Worm (Caenorhabditis elegans): ENCODE measurements around the gene dmd-5.
"Not testable (repeated sequence)": the region's sequence is repeated elsewhere in the genome, so short reads cannot be mapped to it uniquely, and the experiment has no call there.

dmd-5 gene

DNA sequence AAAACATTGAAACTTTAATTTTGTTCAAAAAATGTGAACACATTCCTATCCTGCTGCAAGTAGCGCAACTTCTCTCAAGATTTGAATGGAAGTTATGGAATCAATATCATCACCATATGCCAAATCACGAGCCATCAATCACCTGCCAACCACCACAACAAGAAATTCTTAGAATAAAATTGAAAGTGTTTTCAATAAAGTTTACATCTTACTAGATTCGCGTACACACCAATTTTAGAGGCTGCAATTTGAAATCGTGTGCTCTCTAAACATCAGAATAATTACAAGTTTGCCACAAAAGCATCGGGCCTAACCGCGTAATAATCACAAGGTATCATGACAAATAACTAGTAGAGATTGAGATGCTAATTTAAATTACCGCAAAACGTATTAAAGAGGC lies 859 bp upstream of the dmd-5 start:
- TF ChIP-seq hnd-1 (tag; optimal IDR thresholded peaks at IDR 0.05) (no peak), B0310.2 (tag; optimal IDR thresholded peaks at IDR 0.05) (no peak), hmbx-1 (tag; optimal IDR thresholded peaks at IDR 0.05) (no peak), scrt-1 (GFP tag; IDR thresholded peaks at IDR 0.05) (no peak), ceh-13 (GFP tag; optimal IDR thresholded peaks at IDR 0.05) (no peak), tra-4 (tag; optimal IDR thresholded peaks at IDR 0.05) (no peak), sea-1 (GFP tag; conservative IDR thresholded peaks at IDR 0.05) (no peak), ceh-36 (tag; optimal IDR thresholded peaks at IDR 0.05) (no peak), ama-1 (optimal IDR thresholded peaks at IDR 0.05) (no peak), flt-1 (GFP tag; IDR thresholded peaks at IDR 0.05) (no peak), ets-7 (tag; optimal IDR thresholded peaks at IDR 0.05) (no peak), aly-1 (tag; optimal IDR thresholded peaks at IDR 0.05) (no peak), tbx-11 (GFP tag; IDR thresholded peaks at IDR 0.05) (no peak), tbx-37 (GFP tag; conservative IDR thresholded peaks at IDR 0.05) (no peak), pes-1 (GFP tag; IDR thresholded peaks at IDR 0.05) (no peak), F13C5.2 (tag; optimal IDR thresholded peaks at IDR 0.05) (no peak), hmg-4 (GFP tag; optimal IDR thresholded peaks at IDR 0.05) (no peak)

- TF ChIP-seq B0310.2 (tag; optimal IDR thresholded peaks at IDR 0.05), result peak; percentile 47
- peak; percentile 66 for TF ChIP-seq F13C5.2 (tag; optimal IDR thresholded peaks at IDR 0.05)
- TF ChIP-seq ets-7 (tag; optimal IDR thresholded peaks at IDR 0.05), result no peak
- TF ChIP-seq tra-4 (tag; optimal IDR thresholded peaks at IDR 0.05), result no peak
- peak; percentile 62 for TF ChIP-seq hmg-4 (GFP tag; optimal IDR thresholded peaks at IDR 0.05)
- peak; percentile 78 for TF ChIP-seq tbx-11 (GFP tag; IDR thresholded peaks at IDR 0.05)
- TF ChIP-seq pes-1 (GFP tag; IDR thresholded peaks at IDR 0.05), result peak; percentile 78
- no peak for TF ChIP-seq aly-1 (tag; optimal IDR thresholded peaks at IDR 0.05)
- TF ChIP-seq ama-1 (optimal IDR thresholded peaks at IDR 0.05), result no peak
- TF ChIP-seq ceh-36 (tag; optimal IDR thresholded peaks at IDR 0.05), result peak; percentile 89
- peak; percentile 64 for TF ChIP-seq tbx-37 (GFP tag; conservative IDR thresholded peaks at IDR 0.05)
- peak; percentile 56; the same call in 1 of the 2 replicates for TF ChIP-seq flt-1 (GFP tag; IDR thresholded peaks at IDR 0.05)
- TF ChIP-seq ceh-13 (GFP tag; optimal IDR thresholded peaks at IDR 0.05), result peak; percentile 38
- TF ChIP-seq hmbx-1 (tag; optimal IDR thresholded peaks at IDR 0.05), result no peak
- TF ChIP-seq scrt-1 (GFP tag; IDR thresholded peaks at IDR 0.05), result peak; percentile 75
- no peak for TF ChIP-seq sea-1 (GFP tag; conservative IDR thresholded peaks at IDR 0.05)
- TF ChIP-seq hnd-1 (tag; optimal IDR thresholded peaks at IDR 0.05), result peak; percentile 59
Observed at ce11 chrII:5772547-5773142, 1.4 kb downstream of the dmd-5 start.

DNA sequence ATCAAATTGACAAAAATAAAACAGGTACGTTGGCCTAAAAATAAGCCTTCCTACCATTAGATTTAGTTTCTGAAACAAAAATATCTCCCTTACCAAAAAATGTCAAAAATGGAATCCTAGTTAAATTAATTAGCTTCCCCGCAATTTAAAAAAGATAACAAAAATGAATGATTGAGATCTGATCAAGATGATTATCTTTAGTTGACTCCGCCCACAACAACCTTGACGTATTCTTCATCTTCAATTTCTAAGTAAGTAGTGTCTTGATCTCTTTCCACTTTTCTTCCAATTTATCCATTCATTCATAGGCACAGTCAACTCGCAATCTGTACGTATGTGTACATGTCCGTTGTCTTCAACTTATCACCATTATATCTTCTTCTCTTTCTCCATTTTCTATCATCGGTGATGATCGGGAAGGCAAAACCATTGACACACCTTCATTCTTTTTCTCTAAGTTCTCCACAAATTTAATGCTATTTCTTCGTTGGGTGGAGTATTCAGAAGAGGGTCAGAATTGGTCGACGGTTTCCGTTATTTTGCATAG lies 5.7 kb downstream of the dmd-5 start:
- TF ChIP-seq tbx-37 (GFP tag; conservative IDR thresholded peaks at IDR 0.05), result no peak
- no peak for TF ChIP-seq sea-1 (GFP tag; conservative IDR thresholded peaks at IDR 0.05)
- no peak for TF ChIP-seq hmbx-1 (tag; optimal IDR thresholded peaks at IDR 0.05)
- no peak for TF ChIP-seq tra-4 (tag; optimal IDR thresholded peaks at IDR 0.05)
- no peak for TF ChIP-seq F13C5.2 (tag; optimal IDR thresholded peaks at IDR 0.05)
- no peak for TF ChIP-seq ceh-36 (tag; optimal IDR thresholded peaks at IDR 0.05)
- no peak for TF ChIP-seq aly-1 (tag; optimal IDR thresholded peaks at IDR 0.05)
- no peak for TF ChIP-seq tbx-11 (GFP tag; IDR thresholded peaks at IDR 0.05)
- TF ChIP-seq ets-7 (tag; optimal IDR thresholded peaks at IDR 0.05), result no peak
- TF ChIP-seq hnd-1 (tag; optimal IDR thresholded peaks at IDR 0.05), result no peak
- TF ChIP-seq B0310.2 (tag; optimal IDR thresholded peaks at IDR 0.05), result no peak
- no peak for TF ChIP-seq pes-1 (GFP tag; IDR thresholded peaks at IDR 0.05)
- no peak for TF ChIP-seq ama-1 (optimal IDR thresholded peaks at IDR 0.05)
- no peak for TF ChIP-seq scrt-1 (GFP tag; IDR thresholded peaks at IDR 0.05)
- no peak for TF ChIP-seq hmg-4 (GFP tag; optimal IDR thresholded peaks at IDR 0.05)
- TF ChIP-seq flt-1 (GFP tag; IDR thresholded peaks at IDR 0.05), result no peak
- no peak for TF ChIP-seq ceh-13 (GFP tag; optimal IDR thresholded peaks at IDR 0.05)

- no peak for TF ChIP-seq pes-1 (GFP tag; IDR thresholded peaks at IDR 0.05)
Observed at ce11 chrII:5765318-5765717, 8.7 kb downstream of the dmd-5 start, which contains the start of gene ifb-1. ifb-1 (plus strand) TSS chrII:5765618.

DNA sequence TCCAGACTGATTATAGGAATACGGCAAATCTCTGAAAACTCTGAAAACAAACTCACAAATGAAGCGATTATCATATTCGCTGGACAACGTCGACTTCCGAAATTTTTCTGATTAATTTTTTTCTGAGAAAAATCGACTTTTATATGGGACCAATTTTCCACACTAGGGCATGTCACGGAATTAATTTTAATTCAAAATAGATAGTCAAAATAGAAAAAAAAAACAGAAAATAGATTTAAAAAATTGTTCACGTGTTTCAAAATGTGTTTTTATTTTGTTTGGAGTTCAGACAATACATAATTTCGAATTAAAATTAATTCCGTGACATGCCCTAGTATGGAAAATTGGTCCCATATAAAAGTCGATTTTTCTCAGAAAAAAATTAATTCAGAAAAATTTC lies 16.4 kb downstream of the dmd-5 start, which contains the start of the genes F10C1.3 and F10C1.23:
Gene F10C1.3 (minus strand): TSS at position 101 of the 400 bp plus-strand sequence.
Gene F10C1.23 (plus strand): TSS at position 385 of the 400 bp plus-strand sequence.
- TF ChIP-seq sea-1 (GFP tag; conservative IDR thresholded peaks at IDR 0.05); pes-1 (GFP tag; IDR thresholded peaks at IDR 0.05); ama-1 (optimal IDR thresholded peaks at IDR 0.05): not testable (repeated sequence)

- no peak for TF ChIP-seq hnd-1 (tag; optimal IDR thresholded peaks at IDR 0.05)
- no peak for TF ChIP-seq ceh-36 (tag; optimal IDR thresholded peaks at IDR 0.05)
- no peak for TF ChIP-seq scrt-1 (GFP tag; IDR thresholded peaks at IDR 0.05)
- no peak for TF ChIP-seq aly-1 (tag; optimal IDR thresholded peaks at IDR 0.05)
- TF ChIP-seq sea-1 (GFP tag; conservative IDR thresholded peaks at IDR 0.05), result no peak
- TF ChIP-seq ceh-13 (GFP tag; optimal IDR thresholded peaks at IDR 0.05), result no peak
- no peak for TF ChIP-seq ets-7 (tag; optimal IDR thresholded peaks at IDR 0.05)
- no peak for TF ChIP-seq tbx-37 (GFP tag; conservative IDR thresholded peaks at IDR 0.05)
- no peak for TF ChIP-seq F13C5.2 (tag; optimal IDR thresholded peaks at IDR 0.05)
- TF ChIP-seq tra-4 (tag; optimal IDR thresholded peaks at IDR 0.05), result no peak
- TF ChIP-seq pes-1 (GFP tag; IDR thresholded peaks at IDR 0.05), result no peak
- no peak for TF ChIP-seq hmbx-1 (tag; optimal IDR thresholded peaks at IDR 0.05)
- no peak for TF ChIP-seq hmg-4 (GFP tag; optimal IDR thresholded peaks at IDR 0.05)
- no peak for TF ChIP-seq ama-1 (optimal IDR thresholded peaks at IDR 0.05)
Observed at ce11 chrII:5754168-5754567, 19.9 kb downstream of the dmd-5 start, which contains the start of gene F10C1.8. F10C1.8 (plus strand) TSS chrII:5754468.

ce11 chrII:5751353-5751752 lies 22.7 kb downstream of the dmd-5 start:
- TF ChIP-seq ama-1 (optimal IDR thresholded peaks at IDR 0.05) (no peak), B0310.2 (tag; optimal IDR thresholded peaks at IDR 0.05) (no peak), ceh-36 (tag; optimal IDR thresholded peaks at IDR 0.05) (no peak), hmg-4 (GFP tag; optimal IDR thresholded peaks at IDR 0.05) (no peak), sea-1 (GFP tag; conservative IDR thresholded peaks at IDR 0.05) (no peak), aly-1 (tag; optimal IDR thresholded peaks at IDR 0.05) (no peak), tbx-11 (GFP tag; IDR thresholded peaks at IDR 0.05) (no peak), ceh-13 (GFP tag; optimal IDR thresholded peaks at IDR 0.05) (no peak), flt-1 (GFP tag; IDR thresholded peaks at IDR 0.05) (no peak), ets-7 (tag; optimal IDR thresholded peaks at IDR 0.05) (no peak), pes-1 (GFP tag; IDR thresholded peaks at IDR 0.05) (no peak), tbx-37 (GFP tag; conservative IDR thresholded peaks at IDR 0.05) (no peak), tra-4 (tag; optimal IDR thresholded peaks at IDR 0.05) (no peak), hnd-1 (tag; optimal IDR thresholded peaks at IDR 0.05) (no peak), hmbx-1 (tag; optimal IDR thresholded peaks at IDR 0.05) (no peak), scrt-1 (GFP tag; IDR thresholded peaks at IDR 0.05) (no peak)

All from whole organism, early embryonic.